Fruit fly (Drosophila melanogaster): ENCODE data around the gene CG13005.

Gene CG13005

dm6 chrX:16783141-16783715 is 20.2 kb upstream of the CG13005 start, which contains the start of gene if:
Gene if (minus strand): TSS chrX:16783434.
- no peak for TF ChIP-seq noc (tag; optimal IDR thresholded peaks at IDR 0.05)

dm6 chrX:16783743-16784142 is 19.7 kb upstream of the CG13005 start, which contains the start of gene mRpL22:
Gene mRpL22 (plus strand): TSS chrX:16783933.
- no peak for TF ChIP-seq noc (tag; optimal IDR thresholded peaks at IDR 0.05)

dm6 chrX:16786860-16787415 is 16.5 kb upstream of the CG13005 start, which contains the start of the genes CG9609 and Sap30:
Gene CG9609 (minus strand): TSS chrX:16787008.
Gene Sap30 (plus strand): TSS chrX:16787283.
- no peak for TF ChIP-seq noc (tag; optimal IDR thresholded peaks at IDR 0.05)

- peak; percentile 9 for TF ChIP-seq noc (tag; optimal IDR thresholded peaks at IDR 0.05)
Measured at dm6 chrX:16787416-16787900, 16.0 kb upstream of the CG13005 start.

- no peak for TF ChIP-seq noc (tag; optimal IDR thresholded peaks at IDR 0.05)
Measured at dm6 chrX:16791058-16791457, 12.4 kb upstream of the CG13005 start, which contains the start of gene Rrp45. Gene Rrp45 (minus strand): TSS chrX:16791266.

dm6 chrX:16791920-16792829 is 11.3 kb upstream of the CG13005 start, which contains the start of gene CG4768:
Gene CG4768 (plus strand): TSS chrX:16792119.
- TF ChIP-seq noc (tag; optimal IDR thresholded peaks at IDR 0.05): no peak

dm6 chrX:16793129-16793748 is 10.2 kb upstream of the CG13005 start:
- TF ChIP-seq noc (tag; optimal IDR thresholded peaks at IDR 0.05): no peak

dm6 chrX:16798166-16798565 is 5.3 kb upstream of the CG13005 start:
- no peak for TF ChIP-seq noc (tag; optimal IDR thresholded peaks at IDR 0.05)

- TF ChIP-seq noc (tag; optimal IDR thresholded peaks at IDR 0.05): no peak
Measured at dm6 chrX:16799914-16800313, 3.5 kb upstream of the CG13005 start.

dm6 chrX:16800530-16801027 is 2.9 kb upstream of the CG13005 start, which contains the start of the genes CG9132 and CG4789:
Gene CG9132 (minus strand): TSS chrX:16800710.
Gene CG4789 (plus strand): TSS chrX:16800930.
- TF ChIP-seq noc (tag; optimal IDR thresholded peaks at IDR 0.05): no peak

- no peak for TF ChIP-seq noc (tag; optimal IDR thresholded peaks at IDR 0.05)
Measured at dm6 chrX:16805768-16806167, 2.3 kb downstream of the CG13005 start, which contains the start of gene ppk28. Gene ppk28 (plus strand): TSS chrX:16806068.

- TF ChIP-seq noc (tag; optimal IDR thresholded peaks at IDR 0.05): no peak
Measured at dm6 chrX:16808654-16809053, 5.2 kb downstream of the CG13005 start.

- no peak for TF ChIP-seq noc (tag; optimal IDR thresholded peaks at IDR 0.05)
Measured at dm6 chrX:16809093-16809492, 5.6 kb downstream of the CG13005 start.

- TF ChIP-seq noc (tag; optimal IDR thresholded peaks at IDR 0.05): peak; percentile 67
Measured at dm6 chrX:16811213-16811749, 7.8 kb downstream of the CG13005 start, which contains the start of gene CG4829. Gene CG4829 (plus strand): TSS chrX:16811699.

dm6 chrX:16813226-16813625 is 9.8 kb downstream of the CG13005 start:
- TF ChIP-seq noc (tag; optimal IDR thresholded peaks at IDR 0.05): no peak

Measured in whole organism, larva.